Fruit fly (Drosophila melanogaster): Measurements from ENCODE around the gene CG2004.
A peak's percentile ranks its signal among the peaks of the same experiment; 100 is the strongest.

DNA sequence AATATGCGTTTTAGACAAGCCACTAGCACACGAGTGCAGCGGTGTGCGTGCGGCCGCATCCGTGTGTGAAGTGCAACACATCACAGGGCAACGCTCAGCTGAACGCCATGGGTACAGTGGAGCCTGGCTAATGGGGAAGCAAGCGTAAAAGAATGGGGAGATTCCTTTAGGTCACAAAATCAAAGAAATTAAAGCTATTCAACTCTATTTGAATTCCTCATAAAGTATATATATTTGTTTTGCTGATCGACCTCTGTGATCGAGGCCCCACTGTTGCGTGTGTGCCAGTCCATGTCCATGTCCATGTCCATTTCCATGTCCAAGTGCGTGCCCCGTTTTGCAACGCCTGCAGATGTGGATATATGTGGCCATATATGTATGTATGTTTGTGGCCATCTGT lies 40.6 kb upstream of the CG2004 start:
- TF ChIP-seq CG32264 (GFP tag; optimal IDR thresholded peaks at IDR 0.05) (no peak), N (GFP tag; optimal IDR thresholded peaks at IDR 0.05) (no peak), brk (GFP tag; optimal IDR thresholded peaks at IDR 0.05) (no peak), dsf (GFP tag; optimal IDR thresholded peaks at IDR 0.05; ENCODE audit: borderline replicate concordance) (no peak), OdsH (GFP tag; optimal IDR thresholded peaks at IDR 0.05) (peak; percentile 35), Myc (optimal IDR thresholded peaks at IDR 0.05) (no peak), pan (optimal IDR thresholded peaks at IDR 0.05) (no peak), Sp1 (GFP tag; optimal IDR thresholded peaks at IDR 0.05) (peak; percentile 40), Dif (GFP tag; optimal IDR thresholded peaks at IDR 0.05; ENCODE audit: partially characterized antibody) (no peak), usp (GFP tag; optimal IDR thresholded peaks at IDR 0.05) (no peak), foxo (GFP tag; optimal IDR thresholded peaks at IDR 0.05) (peak in 1 of 2 experiments; percentile 64), Rel (GFP tag; optimal IDR thresholded peaks at IDR 0.05) (no peak), Rel (tag; optimal IDR thresholded peaks at IDR 0.05) (no peak)
